Worm (Caenorhabditis elegans): ENCODE measurements around the gene F41C6.6.
A peak's percentile ranks its signal among the peaks of the same experiment; 100 is the strongest.

F41C6.6 gene

ce11 chrX:6863032-6863431 is 18.7 kb downstream of the F41C6.6 start, which contains the start of gene nep-4:
nep-4 (minus strand) TSS chrX:6863424.
- TF ChIP-seq gmeb-2 (tag; optimal IDR thresholded peaks at IDR 0.05): no peak
- no peak for TF ChIP-seq pha-2 (tag; optimal IDR thresholded peaks at IDR 0.05)
- no peak for TF ChIP-seq ceh-31 (tag; optimal IDR thresholded peaks at IDR 0.05)
- TF ChIP-seq mec-3 (tag; optimal IDR thresholded peaks at IDR 0.05; ENCODE audit: borderline replicate concordance): no peak
- TF ChIP-seq ceh-9 (tag; optimal IDR thresholded peaks at IDR 0.05): no peak
- TF ChIP-seq lim-6 (tag; optimal IDR thresholded peaks at IDR 0.05): no peak
- no peak for TF ChIP-seq Y22D7AL.16 (tag; optimal IDR thresholded peaks at IDR 0.05)
- TF ChIP-seq elt-2 (tag; optimal IDR thresholded peaks at IDR 0.05): no peak
- TF ChIP-seq madf-2 (tag; optimal IDR thresholded peaks at IDR 0.05): no peak

- TF ChIP-seq ceh-30 (tag; optimal IDR thresholded peaks at IDR 0.05) (no peak), nfya-1 (tag; optimal IDR thresholded peaks at IDR 0.05) (no peak), sdc-2 (tag; optimal IDR thresholded peaks at IDR 0.05) (no peak), ztf-16 (tag; optimal IDR thresholded peaks at IDR 0.05) (no peak), nhr-11 (tag; optimal IDR thresholded peaks at IDR 0.05) (no peak), zip-5 (tag; optimal IDR thresholded peaks at IDR 0.05) (no peak), gmeb-2 (tag; optimal IDR thresholded peaks at IDR 0.05) (no peak), tbx-2 (tag; optimal IDR thresholded peaks at IDR 0.05) (no peak), Y22D7AL.16 (tag; optimal IDR thresholded peaks at IDR 0.05) (no peak), unc-86 (tag; optimal IDR thresholded peaks at IDR 0.05) (no peak), pag-3 (tag; optimal IDR thresholded peaks at IDR 0.05; ENCODE audit: borderline replicate concordance) (no peak), ceh-45 (GFP tag; IDR thresholded peaks at IDR 0.05) (no peak), ahr-1 (tag; optimal IDR thresholded peaks at IDR 0.05) (no peak)
Observed at ce11 chrX:6861564-6861963, 20.1 kb downstream of the F41C6.6 start.

- TF ChIP-seq syd-9 (tag; optimal IDR thresholded peaks at IDR 0.05) (no peak), unc-42 (tag; optimal IDR thresholded peaks at IDR 0.05) (peak; percentile 80), K02D7.2 (tag; optimal IDR thresholded peaks at IDR 0.05) (no peak)
Observed at ce11 chrX:6856793-6857192, 24.9 kb downstream of the F41C6.6 start.

- TF ChIP-seq ceh-19 (GFP tag; optimal IDR thresholded peaks at IDR 0.05) (no peak), nfya-1 (tag; optimal IDR thresholded peaks at IDR 0.05) (no peak), unc-86 (tag; optimal IDR thresholded peaks at IDR 0.05) (no peak), rnt-1 (tag; optimal IDR thresholded peaks at IDR 0.05) (no peak), che-1 (tag; optimal IDR thresholded peaks at IDR 0.05) (no peak), ama-1 (optimal IDR thresholded peaks at IDR 0.05) (no peak), hlh-6 (tag; optimal IDR thresholded peaks at IDR 0.05) (no peak), sox-4 (tag; optimal IDR thresholded peaks at IDR 0.05) (no peak), ceh-14 (tag; optimal IDR thresholded peaks at IDR 0.05) (no peak), odd-2 (tag; optimal IDR thresholded peaks at IDR 0.05) (no peak), pax-1 (tag; optimal IDR thresholded peaks at IDR 0.05) (no peak), eyg-1 (tag; optimal IDR thresholded peaks at IDR 0.05) (no peak), hlh-13 (GFP tag; optimal IDR thresholded peaks at IDR 0.05) (no peak), elt-2 (tag; optimal IDR thresholded peaks at IDR 0.05) (no peak), ceh-31 (tag; optimal IDR thresholded peaks at IDR 0.05) (no peak), K02D7.2 (tag; optimal IDR thresholded peaks at IDR 0.05) (no peak), pros-1 (tag; optimal IDR thresholded peaks at IDR 0.05) (no peak), unc-3 (GFP tag; conservative IDR thresholded peaks at IDR 0.05) (no peak), unc-3 (tag; optimal IDR thresholded peaks at IDR 0.05) (no peak)
Observed at ce11 chrX:6853318-6853717, 28.4 kb downstream of the F41C6.6 start, which contains the start of gene rig-3. rig-3 (plus strand) TSS chrX:6853618.

ce11 chrX:6850412-6850811 is 31.3 kb downstream of the F41C6.6 start:
- TF ChIP-seq elt-4 (tag; optimal IDR thresholded peaks at IDR 0.05) (no peak), pat-9 (tag; optimal IDR thresholded peaks at IDR 0.05) (no peak), ceh-19 (GFP tag; optimal IDR thresholded peaks at IDR 0.05) (peak; percentile 17), ceh-6 (GFP tag; optimal IDR thresholded peaks at IDR 0.05) (no peak), unc-86 (tag; optimal IDR thresholded peaks at IDR 0.05) (no peak), C08G9.2 (tag; optimal IDR thresholded peaks at IDR 0.05) (no peak), pha-4 (tag; optimal IDR thresholded peaks at IDR 0.05) (no peak), ceh-34 (tag; optimal IDR thresholded peaks at IDR 0.05) (peak; percentile 17), unc-42 (tag; optimal IDR thresholded peaks at IDR 0.05) (peak; percentile 41), K09A11.1 (tag; optimal IDR thresholded peaks at IDR 0.05; ENCODE audit: insufficient read depth) (no peak), ceh-18 (tag; optimal IDR thresholded peaks at IDR 0.05) (no peak), fkh-6 (tag; optimal IDR thresholded peaks at IDR 0.05) (no peak), nhr-232 (tag; optimal IDR thresholded peaks at IDR 0.05) (no peak), hlh-30 (tag; optimal IDR thresholded peaks at IDR 0.05; ENCODE audit: insufficient read depth) (no peak)
